Fruit fly (Drosophila melanogaster) whole organism, prepupa: ENCODE measurements around the gene CG17568.

Experiments
- Blimp-1 ChIP-seq: fragments of 200-800 bp; sonication (Bioruptor generic); optimal IDR thresholded peaks from 3 replicates; lab custom pipeline; 2017; ENCODE audit warnings: missing biosample characterization, missing genetic modification characterization, mild to moderate bottlenecking, moderate library complexity, missing genetic modification reagents
- CG10631 ChIP-seq: fragments of 200-800 bp; sonication (Bioruptor generic); optimal IDR thresholded peaks from 2 replicates; lab custom pipeline; 2016; ENCODE audit warnings: missing biosample characterization, missing genetic modification characterization
- CG10669 ChIP-seq: fragments of 200-800 bp; sonication (Bioruptor generic); optimal IDR thresholded peaks from 3 replicates; lab custom pipeline; 2018; ENCODE audit warnings: missing biosample characterization, mild to moderate bottlenecking, missing genetic modification characterization, moderate library complexity
- CG11762 ChIP-seq: fragments of 200-800 bp; sonication (Bioruptor generic); optimal IDR thresholded peaks from 3 replicates; lab custom pipeline; 2016; ENCODE audit warnings: missing biosample characterization, missing genetic modification characterization; ENCODE audit not compliant: insufficient read depth
- CG11902 ChIP-seq: fragments of 200-800 bp; sonication (Bioruptor generic); optimal IDR thresholded peaks from 3 replicates; lab custom pipeline; 2016; ENCODE audit warnings: missing biosample characterization, missing genetic modification characterization
- CG1621 ChIP-seq: fragments of 200-800 bp; sonication (Bioruptor generic); optimal IDR thresholded peaks from 3 replicates; lab custom pipeline; 2018; ENCODE audit warnings: missing biosample characterization, mild to moderate bottlenecking, missing genetic modification characterization
- CG3032 ChIP-seq: fragments of 200-800 bp; optimal IDR thresholded peaks from 2 replicates; lab custom pipeline; 2019; ENCODE audit warnings: missing biosample characterization, mild to moderate bottlenecking, missing genetic modification characterization, moderate library complexity
- CG31627 ChIP-seq: fragments of 200-800 bp; sonication (Bioruptor generic); optimal IDR thresholded peaks from 3 replicates; lab custom pipeline; 2016; ENCODE audit warnings: missing biosample characterization, missing genetic modification characterization
- CG34406 ChIP-seq: fragments of 200-800 bp; sonication (Bioruptor generic); optimal IDR thresholded peaks from 3 replicates; lab custom pipeline; 2016; ENCODE audit warnings: missing biosample characterization, missing genetic modification characterization
- CG3919 ChIP-seq: fragments of 200-800 bp; sonication (Bioruptor generic); optimal IDR thresholded peaks from 3 replicates; lab custom pipeline; 2016; ENCODE audit warnings: missing biosample characterization, missing genetic modification characterization
- CG4318 ChIP-seq: fragments of 200-800 bp; sonication (Bioruptor generic); optimal IDR thresholded peaks from 3 replicates; lab custom pipeline; 2017; ENCODE audit warnings: missing biosample characterization, mild to moderate bottlenecking, missing genetic modification characterization
- CG6792 ChIP-seq: fragments of 200-800 bp; sonication (Bioruptor generic); optimal IDR thresholded peaks from 3 replicates; lab custom pipeline; 2016; ENCODE audit warnings: missing biosample characterization, missing genetic modification characterization
- CG6808 ChIP-seq: fragments of 200-800 bp; sonication (Bioruptor generic); optimal IDR thresholded peaks from 3 replicates; lab custom pipeline; 2017; ENCODE audit warnings: missing biosample characterization, missing genetic modification characterization, mild to moderate bottlenecking, moderate library complexity, missing genetic modification reagents
- CG6854 ChIP-seq: fragments of 200-800 bp; sonication (Bioruptor generic); optimal IDR thresholded peaks from 2 replicates; lab custom pipeline; 2017; ENCODE audit warnings: missing biosample characterization, mild to moderate bottlenecking, missing genetic modification characterization
- CG7368 ChIP-seq: fragments of 200-800 bp; sonication (Bioruptor generic); optimal IDR thresholded peaks from 3 replicates; lab custom pipeline; 2016; ENCODE audit warnings: missing biosample characterization, missing genetic modification characterization
- CG8119 ChIP-seq: fragments of 200-800 bp; sonication (Bioruptor generic); IDR thresholded peaks from 3 replicates; pipeline ENCODE4 v1.3.6; 2022; ENCODE audit warnings: missing biosample characterization, missing genetic modification characterization
- CG8319 ChIP-seq: fragments of 200-800 bp; sonication (Bioruptor generic); optimal IDR thresholded peaks from 3 replicates; lab custom pipeline; 2016; ENCODE audit warnings: missing biosample characterization, missing genetic modification characterization
- CG8632 ChIP-seq: fragments of 200-800 bp; sonication (Bioruptor generic); optimal IDR thresholded peaks from 3 replicates; lab custom pipeline; 2016; ENCODE audit warnings: missing biosample characterization, missing genetic modification characterization
- CG9139 ChIP-seq: fragments of 200-800 bp; sonication (Bioruptor generic); optimal IDR thresholded peaks from 3 replicates; lab custom pipeline; 2017; ENCODE audit warnings: missing biosample characterization, mild to moderate bottlenecking, missing genetic modification characterization
- Eip75B ChIP-seq: fragments of 200-800 bp; sonication (Bioruptor generic); optimal IDR thresholded peaks from 3 replicates; lab custom pipeline; 2016; ENCODE audit warnings: missing biosample characterization, missing genetic modification characterization
- Eip93F ChIP-seq: fragments of 200-800 bp; sonication (Bioruptor generic); optimal IDR thresholded peaks from 2 replicates; lab custom pipeline; 2016; ENCODE audit warnings: missing biosample characterization, mild to moderate bottlenecking, missing genetic modification characterization
- Gug ChIP-seq: fragments of 200-800 bp; sonication (Bioruptor generic); IDR thresholded peaks from 2 replicates; pipeline ENCODE4 v1.3.6; 2022; ENCODE audit warnings: missing biosample characterization, missing genetic modification characterization
- Lpt ChIP-seq: fragments of 200-800 bp; sonication (Bioruptor generic); optimal IDR thresholded peaks from 3 replicates; lab custom pipeline; 2016; ENCODE audit warnings: missing biosample characterization, missing genetic modification characterization
- Met ChIP-seq: fragments of 200-800 bp; sonication (Bioruptor generic); optimal IDR thresholded peaks from 3 replicates; lab custom pipeline; 2016; ENCODE audit warnings: missing biosample characterization, missing genetic modification characterization
- Smox ChIP-seq: fragments of 200-800 bp; sonication (Bioruptor generic); optimal IDR thresholded peaks from 3 replicates; lab custom pipeline; 2016; ENCODE audit warnings: missing biosample characterization, missing genetic modification characterization
- Sox102F ChIP-seq: fragments of 200-800 bp; sonication (Bioruptor generic); optimal IDR thresholded peaks from 2 replicates; lab custom pipeline; 2016; ENCODE audit warnings: missing biosample characterization, mild to moderate bottlenecking, missing genetic modification characterization
- Sox15 ChIP-seq: fragments of 200-800 bp; sonication (Bioruptor generic); optimal IDR thresholded peaks from 3 replicates; lab custom pipeline; 2016; ENCODE audit warnings: missing biosample characterization, missing genetic modification characterization
- achi ChIP-seq: fragments of 200-800 bp; sonication (Bioruptor generic); optimal IDR thresholded peaks from 3 replicates; lab custom pipeline; 2016; ENCODE audit warnings: missing biosample characterization, missing genetic modification characterization
- acj6 ChIP-seq: fragments of 200-800 bp; sonication (Bioruptor generic); optimal IDR thresholded peaks from 3 replicates; lab custom pipeline; 2016; ENCODE audit warnings: missing biosample characterization, missing genetic modification characterization
- cyc ChIP-seq: fragments of 200-800 bp; sonication (Bioruptor generic); optimal IDR thresholded peaks from 3 replicates; lab custom pipeline; 2016; ENCODE audit warnings: missing biosample characterization, missing genetic modification characterization
- dac ChIP-seq: fragments of 200-800 bp; sonication (Bioruptor generic); optimal IDR thresholded peaks from 2 replicates; lab custom pipeline; 2017; ENCODE audit warnings: missing biosample characterization, mild to moderate bottlenecking, missing genetic modification characterization
- dsx ChIP-seq: fragments of 200-800 bp; optimal IDR thresholded peaks from 3 replicates; lab custom pipeline; 2019; ENCODE audit warnings: missing biosample characterization, mild to moderate bottlenecking, missing genetic modification characterization, moderate library complexity; ENCODE audit not compliant: poor library complexity, severe bottlenecking
- esn ChIP-seq: fragments of 200-800 bp; sonication (Bioruptor generic); optimal IDR thresholded peaks from 2 replicates; lab custom pipeline; 2016; ENCODE audit warnings: missing biosample characterization, mild to moderate bottlenecking, missing genetic modification characterization, moderate library complexity
- fd59A ChIP-seq: fragments of 200-800 bp; sonication (Bioruptor generic); optimal IDR thresholded peaks from 2 replicates; lab custom pipeline; 2017; ENCODE audit warnings: missing biosample characterization, mild to moderate bottlenecking, missing genetic modification characterization, missing genetic modification reagents
- fd85E ChIP-seq: fragments of 200-800 bp; sonication (Bioruptor generic); optimal IDR thresholded peaks from 3 replicates; lab custom pipeline; 2016; ENCODE audit warnings: missing biosample characterization, missing genetic modification characterization
- fkh ChIP-seq: fragments of 200-800 bp; sonication (Bioruptor generic); optimal IDR thresholded peaks from 3 replicates; lab custom pipeline; 2017; ENCODE audit warnings: missing biosample characterization, mild to moderate bottlenecking, missing genetic modification characterization, moderate library complexity
- lz ChIP-seq: fragments of 200-800 bp; sonication (Bioruptor generic); optimal IDR thresholded peaks from 3 replicates; lab custom pipeline; 2016; ENCODE audit warnings: missing biosample characterization, missing genetic modification characterization
- pdm3 ChIP-seq: fragments of 200-800 bp; sonication (Bioruptor generic); optimal IDR thresholded peaks from 3 replicates; lab custom pipeline; 2016; ENCODE audit warnings: missing biosample characterization, missing genetic modification characterization
- salr ChIP-seq, 2 experiments: fragments of 200-800 bp; sonication (Bioruptor generic); optimal IDR thresholded peaks; 3 replicates each; lab custom pipeline; 2016 to 2018; ENCODE audit warnings: missing biosample characterization in 2 of 2, missing genetic modification characterization in 2 of 2, mild to moderate bottlenecking in 1 of 2
- spab ChIP-seq: fragments of 200-800 bp; sonication (Bioruptor generic); optimal IDR thresholded peaks from 2 replicates; lab custom pipeline; 2017; ENCODE audit warnings: missing biosample characterization, mild to moderate bottlenecking, missing genetic modification characterization, missing genetic modification reagents
- svp ChIP-seq: fragments of 200-800 bp; sonication (Bioruptor generic); peaks from one replicate; lab custom pipeline; 2016; ENCODE audit warnings: missing biosample characterization, missing genetic modification characterization
- topi ChIP-seq: fragments of 200-800 bp; sonication (Bioruptor generic); optimal IDR thresholded peaks from 3 replicates; lab custom pipeline; 2016; ENCODE audit warnings: missing biosample characterization, missing genetic modification characterization
- vri ChIP-seq: fragments of 200-800 bp; sonication (Bioruptor generic); optimal IDR thresholded peaks from 3 replicates; lab custom pipeline; 2016; ENCODE audit warnings: missing biosample characterization, mild to moderate bottlenecking, missing genetic modification characterization

CG17568 gene

dm6 chr2L:19229059-19229458, 47.6 kb upstream of the CG17568 start (continued):
- peak; percentile 31 for TF ChIP-seq Smox (GFP tag; lab: Kevin White, UChicago)
- peak; percentile 31 for TF ChIP-seq lz (GFP tag; lab: Kevin White, UChicago)
- TF ChIP-seq fkh (GFP tag; lab: Kevin White, UChicago), result no peak
- TF ChIP-seq Gug (GFP tag; lab: Robert Waterston, UW), result no peak
- peak; percentile 6 for TF ChIP-seq cyc (GFP tag; lab: Kevin White, UChicago)
- peak; percentile 42 for TF ChIP-seq Met (GFP tag; lab: Kevin White, UChicago)
- TF ChIP-seq vri (GFP tag; lab: Kevin White, UChicago), result no peak
- TF ChIP-seq esn (GFP tag; lab: Kevin White, UChicago), result peak; percentile 56
- no peak for TF ChIP-seq CG34406
- no peak for TF ChIP-seq dac
- TF ChIP-seq CG8319 (GFP tag; lab: Kevin White, UChicago), result no peak
- TF ChIP-seq achi (GFP tag; lab: Kevin White, UChicago), result no peak
- TF ChIP-seq acj6 (GFP tag; lab: Kevin White, UChicago), result peak; percentile 3
- no peak for TF ChIP-seq fd85E (GFP tag; lab: Kevin White, UChicago)
- peak; percentile 84 for TF ChIP-seq svp (GFP tag; lab: Kevin White, UChicago)
- TF ChIP-seq CG6792 (GFP tag; lab: Kevin White, UChicago), result peak; percentile 7
- peak; percentile 2 for TF ChIP-seq CG10631 (GFP tag; lab: Kevin White, UChicago)
- no peak for TF ChIP-seq CG6854 (GFP tag; lab: Kevin White, UChicago)
- peak; percentile 43 for TF ChIP-seq CG31627 (GFP tag; lab: Kevin White, UChicago)
- TF ChIP-seq CG9139 (GFP tag; lab: Kevin White, UChicago), result no peak
- no peak for TF ChIP-seq CG1621
- no peak for TF ChIP-seq Blimp-1 (GFP tag; lab: Kevin White, UChicago)
- no peak for TF ChIP-seq Sox15 (GFP tag; lab: Kevin White, UChicago)
- TF ChIP-seq CG11902 (GFP tag; lab: Kevin White, UChicago), result no peak
- TF ChIP-seq CG10669 (GFP tag; lab: Kevin White, UChicago), result peak; percentile 16
- peak; percentile 5 for TF ChIP-seq spab (GFP tag; lab: Kevin White, UChicago)
- peak; percentile 23 for TF ChIP-seq topi (GFP tag; lab: Kevin White, UChicago)
- no peak for TF ChIP-seq salr (GFP tag; optimal IDR thresholded peaks at IDR 0.05; lab: Kevin White, UChicago)
- TF ChIP-seq CG3919 (GFP tag; lab: Kevin White, UChicago), result peak; percentile 27
- peak; percentile 40 for TF ChIP-seq pdm3 (GFP tag; lab: Kevin White, UChicago)
- no peak for TF ChIP-seq CG11762 (GFP tag; lab: Kevin White, UChicago)
- TF ChIP-seq CG6808 (GFP tag; lab: Kevin White, UChicago), result peak; percentile 7
- TF ChIP-seq, all 60 proteins: peak for 25

dm6 chr2L:19227656-19228055, 46.2 kb upstream of the CG17568 start:
- TF ChIP-seq svp (GFP tag; lab: Kevin White, UChicago), result peak; percentile 8
- TF ChIP-seq Eip75B, result no peak

- peak; percentile 92 for TF ChIP-seq svp (GFP tag; lab: Kevin White, UChicago)
- peak; percentile 84 for TF ChIP-seq CG31627 (GFP tag; lab: Kevin White, UChicago)
- peak; percentile 94 for TF ChIP-seq fd59A
- TF ChIP-seq dac, result peak; percentile 89
- peak; percentile 89 for TF ChIP-seq CG4318 (GFP tag; lab: Kevin White, UChicago)
- TF ChIP-seq CG8319 (GFP tag; lab: Kevin White, UChicago), result peak; percentile 73
- TF ChIP-seq Sox102F (GFP tag; lab: Kevin White, UChicago), result peak; percentile 81
- TF ChIP-seq achi (GFP tag; lab: Kevin White, UChicago), result peak; percentile 93
- peak; percentile 34 for TF ChIP-seq Eip93F (GFP tag; lab: Kevin White, UChicago)
- peak; percentile 83 for TF ChIP-seq CG7368 (GFP tag; lab: Kevin White, UChicago)
- peak; percentile 46 for TF ChIP-seq fd85E (GFP tag; lab: Kevin White, UChicago)
- TF ChIP-seq CG10631 (GFP tag; lab: Kevin White, UChicago), result peak; percentile 95
- peak; percentile 90 for TF ChIP-seq dsx
- peak; percentile 95 for TF ChIP-seq acj6 (GFP tag; lab: Kevin White, UChicago)
- peak; percentile 75 for TF ChIP-seq Smox (GFP tag; lab: Kevin White, UChicago)
- peak; percentile 91 for TF ChIP-seq CG3032 (tag; lab: Kevin White, UChicago)
- peak; percentile 82 for TF ChIP-seq CG11902 (GFP tag; lab: Kevin White, UChicago)
- TF ChIP-seq salr (GFP tag; optimal IDR thresholded peaks at IDR 0.05; lab: Kevin White, UChicago), result peak; percentile 86 to 94
- peak; percentile 86 for TF ChIP-seq CG8632
- peak; percentile 95 for TF ChIP-seq CG3919 (GFP tag; lab: Kevin White, UChicago)
- peak; percentile 87 for TF ChIP-seq CG1621
- peak; percentile 9 for TF ChIP-seq CG6854 (GFP tag; lab: Kevin White, UChicago)
- TF ChIP-seq Lpt (GFP tag; lab: Kevin White, UChicago), result peak; percentile 92
- TF ChIP-seq CG6792 (GFP tag; lab: Kevin White, UChicago), result peak; percentile 91
- peak; percentile 95 for TF ChIP-seq CG8119 (GFP tag; lab: Robert Waterston, UW)
Measured at dm6 chr2L:19225984-19226914, 44.7 kb upstream of the CG17568 start.
